Worm (Caenorhabditis elegans): Measurements from ENCODE around the gene ssup-72.

ssup-72 gene

DNA sequence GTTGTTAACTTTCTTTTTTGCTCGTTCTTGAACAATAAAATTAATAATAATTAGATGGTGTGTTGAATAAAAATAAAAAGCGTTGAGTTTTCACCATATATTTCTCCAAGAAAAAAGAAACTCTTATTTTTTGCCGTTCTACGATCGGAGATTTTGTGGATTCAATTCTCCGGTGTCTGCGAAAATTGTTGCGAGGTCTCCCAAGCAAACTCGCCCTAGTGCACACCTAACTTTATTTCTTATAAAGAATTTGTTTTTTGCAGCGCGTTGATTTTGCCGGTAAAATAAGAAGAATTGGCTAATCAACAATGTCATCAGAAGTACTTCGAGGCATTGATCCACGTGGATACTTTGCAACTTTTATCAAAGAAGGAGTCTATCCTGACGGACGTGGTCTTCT is 35.0 kb upstream of the ssup-72 start, which contains the start of gene exos-8 (continued):
- peak; percentile 89 for TF ChIP-seq rnt-1 (tag; optimal IDR thresholded peaks at IDR 0.05)
- no peak for TF ChIP-seq ceh-88 (GFP tag; IDR thresholded peaks at IDR 0.05)
- peak; percentile 28 to 80 for TF ChIP-seq lsy-2 (tag; optimal IDR thresholded peaks at IDR 0.05)
- TF ChIP-seq hpl-2 (GFP tag; optimal IDR thresholded peaks at IDR 0.05) = peak; percentile 9
- peak; percentile 66 for TF ChIP-seq snu-23 (GFP tag; optimal IDR thresholded peaks at IDR 0.05)
- peak; percentile 24 for TF ChIP-seq F16B12.6 (tag; optimal IDR thresholded peaks at IDR 0.05)
- TF ChIP-seq lin-13 (GFP tag; optimal IDR thresholded peaks at IDR 0.05) = peak; percentile 63
- TF ChIP-seq aha-1 (tag; optimal IDR thresholded peaks at IDR 0.05) = no peak
- peak; percentile 63 for TF ChIP-seq nhr-77 (tag; optimal IDR thresholded peaks at IDR 0.05)
- no peak for TF ChIP-seq nhr-11 (tag; optimal IDR thresholded peaks at IDR 0.05)
- TF ChIP-seq ama-1 (optimal IDR thresholded peaks at IDR 0.05) = no peak
- peak; percentile 13 for TF ChIP-seq nhr-90 (tag; optimal IDR thresholded peaks at IDR 0.05; ENCODE audit: poor library complexity)
- no peak for TF ChIP-seq nhr-28 (tag; optimal IDR thresholded peaks at IDR 0.05)
- peak; percentile 81 for TF ChIP-seq lin-15B (tag; optimal IDR thresholded peaks at IDR 0.05)
- peak in 1 of 6 experiments; percentile 55 for TF ChIP-seq elt-3 (tag; optimal IDR thresholded peaks at IDR 0.05)
- TF ChIP-seq unc-130 (tag; optimal IDR thresholded peaks at IDR 0.05) = peak; percentile 11
- no peak for TF ChIP-seq hlh-4 (tag; optimal IDR thresholded peaks at IDR 0.05)
- peak; percentile 15 for TF ChIP-seq snpc-4 (tag; optimal IDR thresholded peaks at IDR 0.05)
- peak; percentile 68 to 76 for TF ChIP-seq efl-1 (optimal IDR thresholded peaks at IDR 0.05)
- peak; percentile 60 to 95 for TF ChIP-seq efl-1 (GFP tag; optimal IDR thresholded peaks at IDR 0.05 in 1 of 2)
- no peak for TF ChIP-seq ceh-63 (GFP tag; optimal IDR thresholded peaks at IDR 0.05)
- peak; percentile 55 for TF ChIP-seq lin-14 (GFP tag; optimal IDR thresholded peaks at IDR 0.05)
- peak; percentile 13 for TF ChIP-seq jun-1 (tag; optimal IDR thresholded peaks at IDR 0.05)
- TF ChIP-seq unc-30 (tag; optimal IDR thresholded peaks at IDR 0.05) = no peak
- peak; percentile 46 to 71 (median 56) for TF ChIP-seq dpl-1 (GFP tag; optimal IDR thresholded peaks at IDR 0.05)
- peak; percentile 55 for TF ChIP-seq blmp-1 (tag; optimal IDR thresholded peaks at IDR 0.05)
- TF ChIP-seq tbx-2 (tag; optimal IDR thresholded peaks at IDR 0.05) = peak; percentile 56
- TF ChIP-seq xbp-1 (tag; optimal IDR thresholded peaks at IDR 0.05) = peak; percentile 53
- TF ChIP-seq lin-35 (GFP tag; optimal IDR thresholded peaks at IDR 0.05) = peak; percentile 34 to 82
- TF ChIP-seq nhr-84 (tag; optimal IDR thresholded peaks at IDR 0.05) = no peak
- TF ChIP-seq nhr-85 (tag) = peak; percentile 59
- TF ChIP-seq sup-37 (GFP tag; optimal IDR thresholded peaks at IDR 0.05) = no peak
- peak; percentile 58 for TF ChIP-seq fkh-8 (tag; optimal IDR thresholded peaks at IDR 0.05)
- TF ChIP-seq fkh-4 (tag; optimal IDR thresholded peaks at IDR 0.05; ENCODE audit: borderline replicate concordance) = no peak
- peak; percentile 65 for TF ChIP-seq nhr-20 (tag; optimal IDR thresholded peaks at IDR 0.05)
- TF ChIP-seq skn-1 (tag; optimal IDR thresholded peaks at IDR 0.05) = peak; percentile 6

DNA sequence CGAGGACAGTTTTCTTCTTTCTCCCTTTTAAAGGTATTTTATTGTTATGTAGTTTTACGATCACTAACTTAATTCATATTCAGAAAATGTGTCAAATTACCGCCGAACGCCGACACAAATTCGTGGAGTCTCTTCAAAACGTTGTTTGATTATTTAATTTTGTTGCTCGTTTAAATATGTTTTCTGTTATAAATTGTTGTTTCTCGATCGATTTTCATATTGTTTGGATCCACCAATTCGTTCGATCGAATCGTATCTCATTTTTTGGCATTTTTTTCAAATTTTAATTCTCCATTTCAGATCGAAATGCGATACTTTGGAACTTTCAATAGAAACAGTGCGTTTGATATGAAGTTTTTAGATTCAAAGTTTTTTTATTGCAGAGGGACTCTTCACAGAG is 33.8 kb upstream of the ssup-72 start, which contains the start of gene F41G3.6:
Gene F41G3.6 (plus strand): TSS at position 301 of the 400 bp plus-strand sequence.
- no peak for TF ChIP-seq nhr-12 (tag; optimal IDR thresholded peaks at IDR 0.05)
- TF ChIP-seq aha-1 (tag; optimal IDR thresholded peaks at IDR 0.05) = no peak
- no peak for TF ChIP-seq Y116A8C.19 (tag; optimal IDR thresholded peaks at IDR 0.05; ENCODE audit: borderline replicate concordance)
- TF ChIP-seq nhr-85 (tag) = no peak
- no peak for TF ChIP-seq ceh-90 (tag; optimal IDR thresholded peaks at IDR 0.05)
- TF ChIP-seq isw-1 (GFP tag; IDR thresholded peaks at IDR 0.05) = no peak
- no peak for TF ChIP-seq nhr-28 (tag; optimal IDR thresholded peaks at IDR 0.05)
- TF ChIP-seq nhr-71 (tag; optimal IDR thresholded peaks at IDR 0.05) = no peak
- TF ChIP-seq ceh-82 (tag; optimal IDR thresholded peaks at IDR 0.05) = no peak
- no peak for TF ChIP-seq nhr-19 (GFP tag; conservative IDR thresholded peaks at IDR 0.05)
- TF ChIP-seq jun-1 (tag; optimal IDR thresholded peaks at IDR 0.05) = no peak
- TF ChIP-seq lin-39 (tag; optimal IDR thresholded peaks at IDR 0.05) = no peak
- TF ChIP-seq pag-3 (tag; optimal IDR thresholded peaks at IDR 0.05; ENCODE audit: borderline replicate concordance, insufficient read depth) = no peak
- TF ChIP-seq nhr-237 (tag; optimal IDR thresholded peaks at IDR 0.05) = no peak
- TF ChIP-seq C04F5.9 (tag; optimal IDR thresholded peaks at IDR 0.05) = no peak
- no peak for TF ChIP-seq egl-13 (tag; optimal IDR thresholded peaks at IDR 0.05)
